Worm (Caenorhabditis elegans) whole organism, L2 larva: Measurements from ENCODE around the gene F29B9.11.

Source experiments
- C34F6.9 ChIP-seq: fragments of 150-350 bp; optimal IDR thresholded peaks from 2 replicates; lab custom pipeline; 2014; ENCODE audit warnings: missing biosample characterization, missing genetic modification characterization
- F13H6.1 ChIP-seq: sonication (generic microtip); optimal IDR thresholded peaks from 2 replicates; lab custom pipeline; 2016; ENCODE audit warnings: missing genetic modification characterization, missing compliant biosample characterization
- R02D3.7 ChIP-seq: fragments of 150-350 bp; optimal IDR thresholded peaks from 2 replicates; lab custom pipeline; 2014; ENCODE audit warnings: missing biosample characterization, missing genetic modification characterization
- ZK546.5 ChIP-seq: sonication (generic microtip); optimal IDR thresholded peaks from 2 replicates; lab custom pipeline; 2017; ENCODE audit warnings: missing biosample characterization, missing genetic modification characterization
- alr-1 ChIP-seq: fragments of 150-350 bp; optimal IDR thresholded peaks from 2 replicates; lab custom pipeline; 2014; ENCODE audit warnings: missing biosample characterization, missing genetic modification characterization
- ama-1 ChIP-seq: fragments of 150-350 bp; optimal IDR thresholded peaks from 2 replicates; lab custom pipeline; 2018; ENCODE audit warnings: inconsistent platforms
- blmp-1 ChIP-seq: sonication (generic microtip); optimal IDR thresholded peaks from 2 replicates; lab custom pipeline; 2017; ENCODE audit warnings: missing genetic modification characterization, mild to moderate bottlenecking, missing compliant biosample characterization, antibody characterized with exemption, moderate library complexity; ENCODE audit not compliant: insufficient read depth
- ceh-16 ChIP-seq: fragments of 150-350 bp; optimal IDR thresholded peaks from 2 replicates; lab custom pipeline; 2014; ENCODE audit warnings: missing biosample characterization, missing genetic modification characterization
- crh-2 ChIP-seq: sonication (generic microtip); optimal IDR thresholded peaks from 2 replicates; lab custom pipeline; 2017; ENCODE audit warnings: missing biosample characterization, missing genetic modification characterization
- egl-27 ChIP-seq: sonication (generic microtip); optimal IDR thresholded peaks from 3 replicates; lab custom pipeline; 2017; ENCODE audit warnings: missing biosample characterization, missing genetic modification reagents, missing genetic modification characterization
- fos-1 ChIP-seq: fragments of 150-350 bp; optimal IDR thresholded peaks from 2 replicates; lab custom pipeline; 2014; ENCODE audit warnings: missing biosample characterization, missing genetic modification characterization
- gmeb-1 ChIP-seq: fragments of 150-350 bp; optimal IDR thresholded peaks from 2 replicates; lab custom pipeline; 2014; ENCODE audit warnings: missing biosample characterization, missing genetic modification characterization
- lin-11 ChIP-seq: fragments of 150-350 bp; sonication (generic microtip); optimal IDR thresholded peaks from 2 replicates; lab custom pipeline; 2014; ENCODE audit warnings: missing biosample characterization, missing genetic modification characterization, inconsistent platforms, mixed read lengths
- lin-13 ChIP-seq: fragments of 150-350 bp; optimal IDR thresholded peaks from 2 replicates; lab custom pipeline; 2014; ENCODE audit warnings: missing biosample characterization, missing genetic modification reagents, missing genetic modification characterization
- lin-39 ChIP-seq: fragments of 150-350 bp; optimal IDR thresholded peaks from 2 replicates; lab custom pipeline; 2014; ENCODE audit warnings: missing biosample characterization, missing genetic modification reagents, missing genetic modification characterization
- lsy-2 ChIP-seq, 2 experiments: fragments of 150-350 bp in 1 of 2; sonication (generic microtip) in 1 of 2; optimal IDR thresholded peaks; 2 replicates each; lab custom pipeline; 2014 to 2017; ENCODE audit warnings: missing biosample characterization in 2 of 2, missing genetic modification characterization in 2 of 2
- mab-5 ChIP-seq: fragments of 150-350 bp; optimal IDR thresholded peaks from 2 replicates; lab custom pipeline; 2014; ENCODE audit warnings: missing biosample characterization, missing genetic modification characterization
- mbf-1 ChIP-seq: sonication (generic microtip); optimal IDR thresholded peaks from 2 replicates; lab custom pipeline; 2017; ENCODE audit warnings: missing biosample characterization, missing genetic modification characterization
- mdl-1 ChIP-seq, 2 experiments: fragments of 150-350 bp in 1 of 2; sonication (generic microtip) in 1 of 2; optimal IDR thresholded peaks; 2 replicates each; lab custom pipeline; 2017; ENCODE audit warnings: missing biosample characterization in 2 of 2, missing genetic modification characterization in 2 of 2
- nhr-10 ChIP-seq: sonication (generic microtip); optimal IDR thresholded peaks from 2 replicates; lab custom pipeline; 2017; ENCODE audit warnings: missing biosample characterization, missing genetic modification characterization
- nhr-11 ChIP-seq: fragments of 150-350 bp; optimal IDR thresholded peaks from 2 replicates; lab custom pipeline; 2014; ENCODE audit warnings: missing biosample characterization, missing genetic modification characterization
- nhr-12 ChIP-seq: fragments of 150-350 bp; optimal IDR thresholded peaks from 2 replicates; lab custom pipeline; 2014; ENCODE audit warnings: missing biosample characterization, missing genetic modification characterization
- nhr-129 ChIP-seq: fragments of 150-350 bp; optimal IDR thresholded peaks from 2 replicates; lab custom pipeline; 2014; ENCODE audit warnings: missing biosample characterization, missing genetic modification characterization
- nhr-21 ChIP-seq: fragments of 150-350 bp; optimal IDR thresholded peaks from 2 replicates; lab custom pipeline; 2014; ENCODE audit warnings: missing biosample characterization, missing genetic modification characterization
- nhr-23 ChIP-seq: fragments of 150-350 bp; optimal IDR thresholded peaks from 2 replicates; lab custom pipeline; 2014; ENCODE audit warnings: missing biosample characterization, missing genetic modification reagents, missing genetic modification characterization
- nhr-237 ChIP-seq: fragments of 150-350 bp; optimal IDR thresholded peaks from 2 replicates; lab custom pipeline; 2014; ENCODE audit warnings: missing biosample characterization, missing genetic modification characterization
- nhr-25 ChIP-seq: fragments of 150-350 bp; sonication (generic microtip); optimal IDR thresholded peaks from 3 replicates; lab custom pipeline; 2014; ENCODE audit warnings: missing biosample characterization, missing genetic modification characterization
- nhr-77 ChIP-seq: fragments of 150-350 bp; optimal IDR thresholded peaks from 2 replicates; lab custom pipeline; 2014; ENCODE audit warnings: missing biosample characterization, missing genetic modification characterization
- sem-4 ChIP-seq: fragments of 150-350 bp; optimal IDR thresholded peaks from 2 replicates; lab custom pipeline; 2014; ENCODE audit warnings: missing biosample characterization, missing genetic modification reagents, missing genetic modification characterization
- skn-1 ChIP-seq: sonication (generic microtip); optimal IDR thresholded peaks from 2 replicates; lab custom pipeline; 2017; ENCODE audit warnings: missing biosample characterization, missing genetic modification characterization
- sma-3 ChIP-seq: sonication (generic microtip); optimal IDR thresholded peaks from 2 replicates; lab custom pipeline; 2016; ENCODE audit warnings: missing genetic modification reagents, missing genetic modification characterization, missing compliant biosample characterization
- sma-9 ChIP-seq, 2 experiments: fragments of 150-350 bp in 1 of 2; sonication (generic microtip) in 1 of 2; optimal IDR thresholded peaks; 2 replicates each; lab custom pipeline; 2014 to 2016; ENCODE audit warnings: missing genetic modification characterization in 2 of 2, mild to moderate bottlenecking in 1 of 2, missing biosample characterization in 1 of 2, missing compliant biosample characterization in 1 of 2, missing genetic modification reagents in 1 of 2, moderate library complexity in 1 of 2
- snpc-4 ChIP-seq: fragments of 150-350 bp; optimal IDR thresholded peaks from 2 replicates; lab custom pipeline; 2014; ENCODE audit warnings: missing biosample characterization, missing genetic modification characterization
- unc-39 ChIP-seq: fragments of 150-350 bp; optimal IDR thresholded peaks from 2 replicates; lab custom pipeline; 2014; ENCODE audit warnings: missing biosample characterization, missing genetic modification characterization
- unc-55 ChIP-seq: fragments of 150-350 bp; sonication (generic microtip); optimal IDR thresholded peaks from 3 replicates; lab custom pipeline; 2014; ENCODE audit warnings: missing biosample characterization, missing genetic modification reagents, missing genetic modification characterization
- unc-62 ChIP-seq: fragments of 150-350 bp; optimal IDR thresholded peaks from 2 replicates; lab custom pipeline; 2014; ENCODE audit warnings: missing biosample characterization, missing genetic modification reagents, missing genetic modification characterization
- zag-1 ChIP-seq: fragments of 150-350 bp; optimal IDR thresholded peaks from 2 replicates; lab custom pipeline; 2014; ENCODE audit warnings: missing biosample characterization, missing genetic modification characterization
- ztf-1 ChIP-seq: fragments of 200-800 bp; sonication (Bioruptor generic); conservative IDR thresholded peaks from 2 replicates; pipeline ENCODE4 v1.3.6; 2022; ENCODE audit warnings: missing genetic modification characterization, missing compliant biosample characterization
- ztf-11 ChIP-seq: sonication (generic microtip); optimal IDR thresholded peaks from 2 replicates; lab custom pipeline; 2017; ENCODE audit warnings: missing biosample characterization, missing genetic modification characterization

F29B9.11 gene

DNA sequence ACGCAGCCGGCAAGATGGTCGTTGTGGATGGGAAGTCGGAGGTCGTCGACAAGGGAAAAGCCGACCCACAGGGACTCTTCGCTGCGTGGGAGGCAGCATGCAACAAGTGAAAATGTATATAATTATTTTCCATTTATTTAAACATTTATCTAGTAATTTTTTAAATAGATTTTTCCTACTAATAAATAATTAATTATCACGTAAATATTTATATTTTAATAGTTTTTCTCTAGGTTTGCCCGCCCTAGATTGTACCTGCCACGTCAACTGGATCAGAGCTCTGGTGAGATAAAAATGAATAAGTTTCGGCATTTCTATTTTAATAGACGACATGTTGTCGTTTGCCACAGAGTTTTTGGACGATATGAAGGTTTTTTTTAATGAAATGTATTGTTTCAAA is 7.0 kb downstream of the F29B9.11 start, which contains the start of gene psr-1:
Gene psr-1, plus strand, starts transcription at position 301 of the 400 bp plus-strand sequence.
- TF ChIP-seq unc-39 (no peak), nhr-10 (tag; lab: Kevin White, UChicago) (no peak), nhr-23 (tag; lab: Kevin White, UChicago) (no peak), nhr-237 (no peak), ztf-11 (no peak), unc-62 (GFP tag; lab: Kevin White, UChicago) (no peak), ztf-1 (GFP tag; lab: Robert Waterston, UW) (no peak), ZK546.5 (tag; lab: Kevin White, UChicago) (no peak), nhr-25 (tag; lab: Kevin White, UChicago) (no peak), sem-4 (tag; lab: Kevin White, UChicago) (no peak), nhr-11 (tag; lab: Kevin White, UChicago) (no peak), egl-27 (no peak), sma-9 (GFP tag; optimal IDR thresholded peaks at IDR 0.05; lab: Kevin White, UChicago) (no peak), sma-9 (tag; optimal IDR thresholded peaks at IDR 0.05; lab: Kevin White, UChicago) (no peak), lin-39 (no peak), nhr-21 (no peak), ceh-16 (tag; lab: Kevin White, UChicago) (no peak), mdl-1 (tag; optimal IDR thresholded peaks at IDR 0.05; lab: Kevin White, UChicago) (no peak), lin-11 (tag; lab: Kevin White, UChicago) (no peak), C34F6.9 (no peak)

ce11 chrIV:4652365-4652844 is 7.6 kb downstream of the F29B9.11 start, which contains the start of gene F29B9.5:
F29B9.5 (plus strand) TSS chrIV:4652415.
- TF ChIP-seq nhr-10 (tag; lab: Kevin White, UChicago) (no peak), gmeb-1 (tag; lab: Kevin White, UChicago) (no peak), ama-1 (lab: Kevin White, UChicago) (no peak), nhr-77 (tag; lab: Kevin White, UChicago) (no peak), alr-1 (tag; lab: Kevin White, UChicago) (no peak)

- TF ChIP-seq zag-1 (peak; percentile 24), blmp-1 (no peak), ceh-16 (tag; lab: Kevin White, UChicago) (peak; percentile 63), lin-11 (tag; lab: Kevin White, UChicago) (peak; percentile 44), R02D3.7 (tag; lab: Kevin White, UChicago) (no peak), nhr-77 (tag; lab: Kevin White, UChicago) (no peak), ama-1 (lab: Kevin White, UChicago) (peak; percentile 74), skn-1 (tag; lab: Kevin White, UChicago) (peak; percentile 41), mab-5 (tag; lab: Kevin White, UChicago) (peak; percentile 46), fos-1 (tag; lab: Kevin White, UChicago) (peak; percentile 32), nhr-237 (no peak), unc-62 (GFP tag; lab: Kevin White, UChicago) (no peak), F13H6.1 (tag; lab: Kevin White, UChicago) (peak; percentile 81), sem-4 (tag; lab: Kevin White, UChicago) (no peak), sma-9 (GFP tag; optimal IDR thresholded peaks at IDR 0.05; lab: Kevin White, UChicago) (peak; percentile 49), sma-9 (tag; optimal IDR thresholded peaks at IDR 0.05; lab: Kevin White, UChicago) (no peak), sma-3 (GFP tag; lab: Kevin White, UChicago) (peak; percentile 76), C34F6.9 (peak; percentile 76), mbf-1 (tag; lab: Kevin White, UChicago) (no peak), nhr-129 (tag; lab: Kevin White, UChicago) (peak; percentile 78), nhr-11 (tag; lab: Kevin White, UChicago) (no peak), nhr-25 (tag; lab: Kevin White, UChicago) (peak; percentile 55), lin-13 (GFP tag; lab: Kevin White, UChicago) (peak; percentile 89), mdl-1 (tag; optimal IDR thresholded peaks at IDR 0.05; lab: Kevin White, UChicago) (no peak), crh-2 (tag; lab: Kevin White, UChicago) (peak; percentile 63), unc-55 (GFP tag; lab: Kevin White, UChicago) (peak; percentile 87), nhr-10 (tag; lab: Kevin White, UChicago) (no peak), gmeb-1 (tag; lab: Kevin White, UChicago) (peak; percentile 75), nhr-21 (peak; percentile 57), lsy-2 (tag; optimal IDR thresholded peaks at IDR 0.05; lab: Kevin White, UChicago) (peak; percentile 61 to 79), snpc-4 (no peak), nhr-12 (no peak)
Measured at ce11 chrIV:4650624-4651094, 9.3 kb downstream of the F29B9.11 start, which contains the start of gene ubc-9. ubc-9 (plus strand) TSS chrIV:4651044.
